Worm (Caenorhabditis elegans): ENCODE measurements around the gene T03E6.9.
A peak's percentile ranks its signal among the peaks of the same experiment; 100 is the strongest.

T03E6.9 gene

ce11 chrV:16592947-16593791, 7.4 kb downstream of the T03E6.9 start (continued):
- TF ChIP-seq D1046.2 (GFP tag; IDR thresholded peaks at IDR 0.05) (no peak), T26A8.4 (GFP tag; IDR thresholded peaks at IDR 0.05) (peak; percentile 57; the same call in 1 of the 2 replicates), ceh-82 (tag; optimal IDR thresholded peaks at IDR 0.05) (no peak), cey-2 (tag; optimal IDR thresholded peaks at IDR 0.05; ENCODE audit: borderline replicate concordance, insufficient read depth) (no peak), ces-1 (GFP tag; optimal IDR thresholded peaks at IDR 0.05) (no peak), nhr-41 (GFP tag; IDR thresholded peaks at IDR 0.05) (no peak), zip-11 (GFP tag; IDR thresholded peaks at IDR 0.05) (no peak), egl-43 (GFP tag; IDR thresholded peaks at IDR 0.05) (no peak), F37D6.2 (tag; optimal IDR thresholded peaks at IDR 0.05) (no peak), duxl-1 (tag; optimal IDR thresholded peaks at IDR 0.05; ENCODE audit: poor library complexity) (no peak), lin-13 (GFP tag; optimal IDR thresholded peaks at IDR 0.05) (no peak), lin-38 (GFP tag; IDR thresholded peaks at IDR 0.05) (0 out of 2 replicates have a peak, but pooled peaks have one; percentile 22), ctbp-1 (GFP tag; IDR thresholded peaks at IDR 0.05) (no peak), daf-8 (GFP tag; IDR thresholded peaks at IDR 0.05) (no peak), nhr-111 (GFP tag; optimal IDR thresholded peaks at IDR 0.05) (no peak), zfp-3 (GFP tag; conservative IDR thresholded peaks at IDR 0.05) (no peak), jun-1 (tag; optimal IDR thresholded peaks at IDR 0.05) (no peak), Y5F2A.4 (GFP tag; optimal IDR thresholded peaks at IDR 0.05) (no peak), nhr-6 (tag; optimal IDR thresholded peaks at IDR 0.05) (no peak), dve-1 (tag; optimal IDR thresholded peaks at IDR 0.05; ENCODE audit: insufficient read depth) (peak; percentile 41), Y105C5A.15 (GFP tag; IDR thresholded peaks at IDR 0.05) (0 out of 2 replicates have a peak, but pooled peaks have one; percentile 14), lin-15B (tag; optimal IDR thresholded peaks at IDR 0.05) (no peak), zip-2 (tag; optimal IDR thresholded peaks at IDR 0.05) (no peak), Y75B8A.6 (GFP tag; IDR thresholded peaks at IDR 0.05) (no peak), ceh-20 (GFP tag; IDR thresholded peaks at IDR 0.05) (no peak), nhr-237 (tag; optimal IDR thresholded peaks at IDR 0.05) (no peak), lin-29 (GFP tag; IDR thresholded peaks at IDR 0.05) (no peak), ztf-11 (tag; optimal IDR thresholded peaks at IDR 0.05) (no peak), dmd-9 (GFP tag; IDR thresholded peaks at IDR 0.05) (0 out of 2 replicates have a peak, but pooled peaks have one; percentile 38), pqm-1 (tag; optimal IDR thresholded peaks at IDR 0.05) (peak; percentile 81), nhr-11 (tag; optimal IDR thresholded peaks at IDR 0.05) (no peak), F10B5.3 (tag; optimal IDR thresholded peaks at IDR 0.05) (no peak), dmd-8 (GFP tag; IDR thresholded peaks at IDR 0.05) (no peak), nhr-10 (tag; optimal IDR thresholded peaks at IDR 0.05) (no peak), nhr-28 (tag; optimal IDR thresholded peaks at IDR 0.05) (peak; percentile 69), skn-1 (tag; optimal IDR thresholded peaks at IDR 0.05) (no peak), hlh-30 (tag; optimal IDR thresholded peaks at IDR 0.05; ENCODE audit: insufficient read depth) (peak; percentile 43), nhr-77 (tag; optimal IDR thresholded peaks at IDR 0.05) (peak; percentile 37), php-3 (GFP tag; IDR thresholded peaks at IDR 0.05) (peak; percentile 58), lim-7 (GFP tag; IDR thresholded peaks at IDR 0.05) (no peak), mep-1 (tag; optimal IDR thresholded peaks at IDR 0.05) (no peak), unc-62 (GFP tag; optimal IDR thresholded peaks at IDR 0.05 in 1 of 2) (peak; percentile 2 to 84), unc-62 (tag; optimal IDR thresholded peaks at IDR 0.05) (no peak), gei-8 (GFP tag; optimal IDR thresholded peaks at IDR 0.05) (no peak), pha-4 (GFP tag; IDR thresholded peaks at IDR 0.05) (peak; percentile 64; the same call in 1 of the 2 replicates), pha-4 (tag; optimal IDR thresholded peaks at IDR 0.05) (no peak), snpc-1.2 (GFP tag; IDR thresholded peaks at IDR 0.05) (no peak), tag-97 (GFP tag; IDR thresholded peaks at IDR 0.05) (no peak)
